Worm (Caenorhabditis elegans) whole organism, mixed stage, embryonic: ENCODE results near the gene nhr-97.

Experiments
- M03D4.4 ChIP-seq: sonication (generic microtip); optimal IDR thresholded peaks from 2 replicates; lab custom pipeline; 2017; ENCODE audit warnings: mild to moderate bottlenecking, missing genetic modification characterization, missing compliant biosample characterization
- blmp-1 ChIP-seq: fragments of 150-350 bp; optimal IDR thresholded peaks from 2 replicates; lab custom pipeline; 2014; ENCODE audit warnings: missing biosample characterization, missing genetic modification characterization
- ceh-39 ChIP-seq: fragments of 150-350 bp; optimal IDR thresholded peaks from 2 replicates; lab custom pipeline; 2014; ENCODE audit warnings: missing biosample characterization, missing genetic modification characterization
- ceh-43 ChIP-seq: fragments of 200-800 bp; sonication (Bioruptor generic); optimal IDR thresholded peaks from 2 replicates; lab custom pipeline; 2018; ENCODE audit warnings: mild to moderate bottlenecking, missing genetic modification characterization, moderate library complexity, missing compliant biosample characterization
- ceh-83 ChIP-seq: fragments of 200-800 bp; sonication (Bioruptor generic); optimal IDR thresholded peaks from 2 replicates; lab custom pipeline; 2018; ENCODE audit warnings: mild to moderate bottlenecking, missing genetic modification characterization, missing compliant biosample characterization
- ces-1 ChIP-seq: fragments of 150-350 bp; optimal IDR thresholded peaks from 2 replicates; lab custom pipeline; 2014; ENCODE audit warnings: missing biosample characterization, missing genetic modification reagents, missing genetic modification characterization
- cnd-1 ChIP-seq: fragments of 200-800 bp; sonication (Bioruptor generic); optimal IDR thresholded peaks from 2 replicates; lab custom pipeline; 2018; ENCODE audit warnings: mild to moderate bottlenecking, missing genetic modification characterization, missing compliant biosample characterization
- drap-1 ChIP-seq: fragments of 200-800 bp; sonication (Bioruptor generic); optimal IDR thresholded peaks from 3 replicates; lab custom pipeline; 2018; ENCODE audit warnings: mild to moderate bottlenecking, missing genetic modification characterization, missing compliant biosample characterization
- elt-1 ChIP-seq: sonication (generic microtip); optimal IDR thresholded peaks from 2 replicates; lab custom pipeline; 2017; ENCODE audit warnings: missing genetic modification characterization, mild to moderate bottlenecking, missing compliant biosample characterization, antibody characterized with exemption, moderate library complexity, borderline replicate concordance; ENCODE audit not compliant: insufficient read depth
- ham-2 ChIP-seq: fragments of 200-800 bp; sonication (Bioruptor generic); optimal IDR thresholded peaks from 2 replicates; lab custom pipeline; 2018; ENCODE audit warnings: mild to moderate bottlenecking, missing genetic modification characterization, missing compliant biosample characterization
- hlh-1 ChIP-seq: fragments of 150-350 bp; optimal IDR thresholded peaks from 2 replicates; lab custom pipeline; 2014; ENCODE audit warnings: missing biosample characterization, missing genetic modification reagents, missing genetic modification characterization
- lin-13 ChIP-seq: fragments of 150-350 bp; optimal IDR thresholded peaks from 2 replicates; lab custom pipeline; 2014; ENCODE audit warnings: missing biosample characterization, missing genetic modification characterization
- lsy-2 ChIP-seq: fragments of 150-350 bp; optimal IDR thresholded peaks from 2 replicates; lab custom pipeline; 2014; ENCODE audit warnings: missing biosample characterization, missing genetic modification characterization
- mab-5 ChIP-seq: fragments of 150-350 bp; optimal IDR thresholded peaks from 2 replicates; lab custom pipeline; 2014; ENCODE audit warnings: missing biosample characterization, missing genetic modification characterization
- mep-1 ChIP-seq: fragments of 150-350 bp; optimal IDR thresholded peaks from 2 replicates; lab custom pipeline; 2017; ENCODE audit warnings: missing biosample characterization, missing genetic modification reagents, missing genetic modification characterization, inconsistent platforms
- mls-2 ChIP-seq: sonication (generic microtip); optimal IDR thresholded peaks from 2 replicates; lab custom pipeline; 2016; ENCODE audit warnings: mild to moderate bottlenecking, missing genetic modification characterization, moderate library complexity, missing compliant biosample characterization
- nhr-2 ChIP-seq: fragments of 150-350 bp; optimal IDR thresholded peaks from 2 replicates; lab custom pipeline; 2014; ENCODE audit warnings: missing biosample characterization, missing genetic modification characterization
- nhr-237 ChIP-seq: fragments of 150-350 bp; optimal IDR thresholded peaks from 2 replicates; lab custom pipeline; 2014; ENCODE audit warnings: missing biosample characterization, missing genetic modification characterization
- nhr-28 ChIP-seq: fragments of 150-350 bp; optimal IDR thresholded peaks from 2 replicates; lab custom pipeline; 2014; ENCODE audit warnings: missing biosample characterization, missing genetic modification characterization
- pha-4 ChIP-seq: fragments of 150-350 bp; optimal IDR thresholded peaks from 2 replicates; lab custom pipeline; 2018; ENCODE audit warnings: missing biosample characterization, missing genetic modification reagents, missing genetic modification characterization
- sem-2 ChIP-seq: fragments of 200-800 bp; sonication (Bioruptor generic); optimal IDR thresholded peaks from 2 replicates; lab custom pipeline; 2018; ENCODE audit warnings: mild to moderate bottlenecking, missing genetic modification characterization, missing compliant biosample characterization
- snpc-4 ChIP-seq: fragments of 150-350 bp; optimal IDR thresholded peaks from 2 replicates; lab custom pipeline; 2014; ENCODE audit warnings: missing biosample characterization, missing genetic modification characterization
- sptf-1 ChIP-seq: sonication (generic microtip); optimal IDR thresholded peaks from 2 replicates; lab custom pipeline; 2017; ENCODE audit warnings: mild to moderate bottlenecking, missing genetic modification characterization, moderate library complexity, missing compliant biosample characterization
- tbx-8 ChIP-seq: fragments of 200-800 bp; sonication (Bioruptor generic); optimal IDR thresholded peaks from 2 replicates; lab custom pipeline; 2018; ENCODE audit warnings: mild to moderate bottlenecking, missing genetic modification characterization, moderate library complexity, missing compliant biosample characterization
- unc-120 ChIP-seq: sonication (generic microtip); optimal IDR thresholded peaks from 2 replicates; lab custom pipeline; 2017; ENCODE audit warnings: missing genetic modification characterization, missing compliant biosample characterization; ENCODE audit not compliant: poor library complexity, severe bottlenecking
- unc-39 ChIP-seq: fragments of 150-350 bp; optimal IDR thresholded peaks from 2 replicates; lab custom pipeline; 2014; ENCODE audit warnings: missing biosample characterization, missing genetic modification characterization
- ztf-11 ChIP-seq: fragments of 150-350 bp; optimal IDR thresholded peaks from 2 replicates; lab custom pipeline; 2014; ENCODE audit warnings: missing biosample characterization, missing genetic modification characterization

Gene nhr-97

ce11 chrIV:9773441-9773840 is 16.0 kb downstream of the nhr-97 start:
- TF ChIP-seq ceh-43 (GFP tag; lab: Kevin White, UChicago) (peak; percentile 2), unc-120 (no peak), lin-13 (tag; lab: Kevin White, UChicago) (no peak), ceh-39 (tag; lab: Kevin White, UChicago) (peak; percentile 13), nhr-2 (tag; lab: Kevin White, UChicago) (peak; percentile 42), lsy-2 (peak; percentile 78), cnd-1 (tag; lab: Kevin White, UChicago) (peak; percentile 50)

ce11 chrIV:9777535-9777934 is 20.1 kb downstream of the nhr-97 start, which contains the start of gene sna-2:
Gene sna-2, minus strand, starts transcription at chrIV:9777634.
- no peak for TF ChIP-seq mls-2 (tag; lab: Kevin White, UChicago)
- TF ChIP-seq sem-2 (GFP tag; lab: Kevin White, UChicago) = no peak
- no peak for TF ChIP-seq nhr-2 (tag; lab: Kevin White, UChicago)
- no peak for TF ChIP-seq ceh-43 (GFP tag; lab: Kevin White, UChicago)
- peak; percentile 47 for TF ChIP-seq ces-1 (GFP tag; lab: Kevin White, UChicago)
- no peak for TF ChIP-seq ztf-11 (tag; lab: Kevin White, UChicago)
- TF ChIP-seq nhr-237 (tag; lab: Kevin White, UChicago) = peak; percentile 26
- no peak for TF ChIP-seq unc-39 (tag; lab: Kevin White, UChicago)
- TF ChIP-seq mep-1 = peak; percentile 32
- TF ChIP-seq mab-5 = no peak

- TF ChIP-seq unc-120 = no peak
- TF ChIP-seq lin-13 (tag; lab: Kevin White, UChicago) = no peak
- TF ChIP-seq blmp-1 (tag; lab: Kevin White, UChicago) = no peak
- no peak for TF ChIP-seq nhr-28 (tag; lab: Kevin White, UChicago)
- TF ChIP-seq ces-1 (GFP tag; lab: Kevin White, UChicago) = no peak
- no peak for TF ChIP-seq ham-2 (GFP tag; lab: Kevin White, UChicago)
- no peak for TF ChIP-seq ceh-39 (tag; lab: Kevin White, UChicago)
- TF ChIP-seq hlh-1 = no peak
- TF ChIP-seq ztf-11 (tag; lab: Kevin White, UChicago) = no peak
- TF ChIP-seq ceh-83 (GFP tag; lab: Kevin White, UChicago) = no peak
- no peak for TF ChIP-seq nhr-237 (tag; lab: Kevin White, UChicago)
- TF ChIP-seq, all 35 proteins: peak for 0
These were observed 20.6 kb downstream of the nhr-97 start, which contains the start of gene T13F2.6 for ce11 chrIV:9778016-9778415. Gene T13F2.6, plus strand, starts transcription at chrIV:9778321.

- TF ChIP-seq nhr-237 (tag; lab: Kevin White, UChicago) = no peak
- TF ChIP-seq tbx-8 (GFP tag; lab: Kevin White, UChicago) = no peak
- TF ChIP-seq nhr-2 (tag; lab: Kevin White, UChicago) = no peak
- no peak for TF ChIP-seq ham-2 (GFP tag; lab: Kevin White, UChicago)
- no peak for TF ChIP-seq snpc-4 (tag; lab: Kevin White, UChicago)
- TF ChIP-seq sptf-1 (tag; lab: Kevin White, UChicago) = no peak
- no peak for TF ChIP-seq ztf-11 (tag; lab: Kevin White, UChicago)
These were observed 27.2 kb downstream of the nhr-97 start, which contains the start of gene sre-4 for ce11 chrIV:9784689-9785088. Gene sre-4, minus strand, starts transcription at chrIV:9784789.

ce11 chrIV:9789496-9789895 is 32.1 kb downstream of the nhr-97 start, which contains the start of gene T13F2.4:
Gene T13F2.4, plus strand, starts transcription at chrIV:9789796.
- TF ChIP-seq drap-1 = no peak
- TF ChIP-seq pha-4 (tag; lab: Kevin White, UChicago) = no peak

ce11 chrIV:9790708-9791107 is 33.3 kb downstream of the nhr-97 start:
- TF ChIP-seq nhr-2 (tag; lab: Kevin White, UChicago) (no peak), sem-2 (GFP tag; lab: Kevin White, UChicago) (no peak), ham-2 (GFP tag; lab: Kevin White, UChicago) (no peak), M03D4.4 (tag; lab: Kevin White, UChicago) (no peak), ceh-83 (GFP tag; lab: Kevin White, UChicago) (no peak), cnd-1 (tag; lab: Kevin White, UChicago) (no peak), pha-4 (tag; lab: Kevin White, UChicago) (no peak), lin-13 (tag; lab: Kevin White, UChicago) (no peak), tbx-8 (GFP tag; lab: Kevin White, UChicago) (no peak), mls-2 (tag; lab: Kevin White, UChicago) (no peak), unc-120 (no peak), elt-1 (no peak), unc-39 (tag; lab: Kevin White, UChicago) (no peak)
- TF ChIP-seq, all 35 proteins: peak for 0
